Worm (Caenorhabditis elegans): ENCODE data around the gene C31B8.16.

The C31B8.16 gene

ce11 chrV:2934075-2934474 is 4.2 kb downstream of the C31B8.16 start, which contains the start of gene srh-247:
Gene srh-247 (minus strand): TSS chrV:2934175.
- TF ChIP-seq tbx-8 (GFP tag; optimal IDR thresholded peaks at IDR 0.05) (no peak), nhr-76 (tag; optimal IDR thresholded peaks at IDR 0.05) (no peak), unc-120 (tag; optimal IDR thresholded peaks at IDR 0.05; ENCODE audit: poor library complexity, severe bottlenecking) (no peak), sem-2 (GFP tag; optimal IDR thresholded peaks at IDR 0.05) (no peak), ztf-11 (tag; optimal IDR thresholded peaks at IDR 0.05) (no peak), ceh-83 (GFP tag; optimal IDR thresholded peaks at IDR 0.05) (no peak), M03D4.4 (tag; optimal IDR thresholded peaks at IDR 0.05) (no peak), hlh-1 (tag; optimal IDR thresholded peaks at IDR 0.05) (no peak), nhr-12 (tag; optimal IDR thresholded peaks at IDR 0.05) (no peak), mab-5 (tag; optimal IDR thresholded peaks at IDR 0.05) (no peak), nhr-28 (tag; optimal IDR thresholded peaks at IDR 0.05) (no peak), blmp-1 (tag; optimal IDR thresholded peaks at IDR 0.05) (no peak), lin-32 (GFP tag; optimal IDR thresholded peaks at IDR 0.05) (no peak), ces-1 (GFP tag; optimal IDR thresholded peaks at IDR 0.05) (no peak), pha-4 (tag; optimal IDR thresholded peaks at IDR 0.05) (no peak), zip-8 (tag; optimal IDR thresholded peaks at IDR 0.05) (no peak), ham-2 (GFP tag; optimal IDR thresholded peaks at IDR 0.05) (no peak), cnd-1 (tag; optimal IDR thresholded peaks at IDR 0.05) (no peak), elt-3 (tag; optimal IDR thresholded peaks at IDR 0.05) (no peak), bed-3 (GFP tag; optimal IDR thresholded peaks at IDR 0.05) (no peak)

ce11 chrV:2938497-2938896 is 8.6 kb downstream of the C31B8.16 start, which contains the start of gene srw-141:
Gene srw-141 (minus strand): TSS chrV:2938597.
- no peak for TF ChIP-seq nhr-12 (tag; optimal IDR thresholded peaks at IDR 0.05)
- TF ChIP-seq lin-13 (tag; optimal IDR thresholded peaks at IDR 0.05): no peak
- TF ChIP-seq mab-5 (tag; optimal IDR thresholded peaks at IDR 0.05): no peak
- TF ChIP-seq mls-2 (tag; optimal IDR thresholded peaks at IDR 0.05): no peak
- no peak for TF ChIP-seq sptf-1 (tag; optimal IDR thresholded peaks at IDR 0.05)
- no peak for TF ChIP-seq ztf-11 (tag; optimal IDR thresholded peaks at IDR 0.05)
- TF ChIP-seq lsy-2 (tag; optimal IDR thresholded peaks at IDR 0.05): no peak
- TF ChIP-seq nhr-237 (tag; optimal IDR thresholded peaks at IDR 0.05): no peak
- TF ChIP-seq nhr-28 (tag; optimal IDR thresholded peaks at IDR 0.05): no peak
- no peak for TF ChIP-seq unc-39 (tag; optimal IDR thresholded peaks at IDR 0.05)
- no peak for TF ChIP-seq blmp-1 (tag; optimal IDR thresholded peaks at IDR 0.05)
- TF ChIP-seq flh-1 (GFP tag; optimal IDR thresholded peaks at IDR 0.05): no peak
- no peak for TF ChIP-seq zip-8 (tag; optimal IDR thresholded peaks at IDR 0.05)
- TF ChIP-seq elt-1 (tag; optimal IDR thresholded peaks at IDR 0.05; ENCODE audit: borderline replicate concordance, insufficient read depth): no peak
- no peak for TF ChIP-seq unc-120 (tag; optimal IDR thresholded peaks at IDR 0.05; ENCODE audit: poor library complexity, severe bottlenecking)
- TF ChIP-seq tbx-8 (GFP tag; optimal IDR thresholded peaks at IDR 0.05): no peak
- TF ChIP-seq nhr-76 (tag; optimal IDR thresholded peaks at IDR 0.05): no peak

- TF ChIP-seq tbx-8 (GFP tag; optimal IDR thresholded peaks at IDR 0.05) (no peak), nhr-2 (tag; optimal IDR thresholded peaks at IDR 0.05) (no peak), mls-2 (tag; optimal IDR thresholded peaks at IDR 0.05) (no peak), lin-32 (GFP tag; optimal IDR thresholded peaks at IDR 0.05) (no peak), ceh-43 (GFP tag; optimal IDR thresholded peaks at IDR 0.05) (no peak), flh-1 (GFP tag; optimal IDR thresholded peaks at IDR 0.05) (no peak)
Measured at ce11 chrV:2941405-2941804, 11.6 kb downstream of the C31B8.16 start, which contains the start of gene srw-143. Gene srw-143 (minus strand): TSS chrV:2941505.

- TF ChIP-seq mep-1 (tag; optimal IDR thresholded peaks at IDR 0.05): no peak
- no peak for TF ChIP-seq unc-39 (tag; optimal IDR thresholded peaks at IDR 0.05)
- no peak for TF ChIP-seq M03D4.4 (tag; optimal IDR thresholded peaks at IDR 0.05)
- no peak for TF ChIP-seq mab-5 (tag; optimal IDR thresholded peaks at IDR 0.05)
- no peak for TF ChIP-seq cnd-1 (tag; optimal IDR thresholded peaks at IDR 0.05)
- no peak for TF ChIP-seq snpc-4 (tag; optimal IDR thresholded peaks at IDR 0.05)
- no peak for TF ChIP-seq unc-120 (tag; optimal IDR thresholded peaks at IDR 0.05; ENCODE audit: poor library complexity, severe bottlenecking)
- TF ChIP-seq unc-62 (GFP tag; optimal IDR thresholded peaks at IDR 0.05): no peak
- TF ChIP-seq sem-2 (GFP tag; optimal IDR thresholded peaks at IDR 0.05): no peak
- TF ChIP-seq elt-3 (tag; optimal IDR thresholded peaks at IDR 0.05): no peak
- no peak for TF ChIP-seq ceh-39 (tag; optimal IDR thresholded peaks at IDR 0.05)
- TF ChIP-seq nhr-28 (tag; optimal IDR thresholded peaks at IDR 0.05): no peak
- no peak for TF ChIP-seq zip-8 (tag; optimal IDR thresholded peaks at IDR 0.05)
Measured at ce11 chrV:2942247-2942646, 12.4 kb downstream of the C31B8.16 start.

All from whole organism, mixed stage, embryonic.